Worm (Caenorhabditis elegans): ENCODE data around the gene R08A2.5.

DNA sequence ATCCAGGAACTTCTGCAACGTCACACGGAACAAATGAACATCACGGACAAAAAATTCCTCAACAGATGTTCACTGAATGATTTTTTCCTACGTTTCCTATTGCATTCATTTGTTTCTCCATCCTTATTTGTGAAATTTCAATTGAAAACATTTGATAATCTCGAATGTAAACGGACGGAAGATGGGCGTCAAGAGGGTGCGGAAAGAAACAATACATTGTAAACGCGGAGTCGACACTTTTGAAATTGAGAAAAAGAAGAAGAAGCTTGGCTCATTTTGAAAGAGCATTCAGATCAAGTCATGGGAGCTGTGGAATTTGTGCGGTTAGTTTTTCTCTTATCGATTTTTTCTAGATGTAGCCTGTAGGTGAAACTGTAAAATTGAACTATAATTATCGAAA is 49.4 kb upstream of the R08A2.5 start, which contains the start of gene C47E8.9:
- TF ChIP-seq tbp1 (GFP tag; optimal IDR thresholded peaks at IDR 0.05) (no peak), ceh-100 (GFP tag; IDR thresholded peaks at IDR 0.05) (no peak)

All from whole organism, young adult.